Worm (Caenorhabditis elegans) whole organism, L4 larva: ENCODE measurements around the gene wago-10.
A peak's percentile ranks its signal among the peaks of the same experiment; 100 is the strongest.

Source experiments
- F26F4.8 ChIP-seq: fragments of 200-800 bp; sonication (Bioruptor generic); conservative IDR thresholded peaks from 2 replicates; pipeline ENCODE4 v1.3.6; 2022; ENCODE audit warnings: missing genetic modification characterization, missing compliant biosample characterization
- F44E2.7 ChIP-seq: fragments of 200-800 bp; sonication (Bioruptor generic); IDR thresholded peaks from 2 replicates; pipeline ENCODE4 v2.1.2; 2022; ENCODE audit warnings: missing genetic modification characterization, missing compliant biosample characterization
- R02D3.7 ChIP-seq: fragments of 150-350 bp; sonication (generic microtip); optimal IDR thresholded peaks from 3 replicates; lab custom pipeline; 2014; ENCODE audit warnings: missing biosample characterization, missing genetic modification characterization
- T20F7.1 ChIP-seq: fragments of 200-800 bp; sonication (Bioruptor generic); optimal IDR thresholded peaks from 2 replicates; lab custom pipeline; 2018; ENCODE audit warnings: mild to moderate bottlenecking, missing genetic modification characterization, missing compliant biosample characterization
- Y105C5A.15 ChIP-seq: fragments of 200-800 bp; sonication (Bioruptor generic); IDR thresholded peaks from 2 replicates; pipeline ENCODE4 v1.3.6; 2022; ENCODE audit warnings: missing genetic modification characterization, missing compliant biosample characterization
- Y48G9A.11 ChIP-seq: fragments of 200-800 bp; sonication (Bioruptor generic); IDR thresholded peaks from 2 replicates; pipeline ENCODE4 v1.3.6; 2022; ENCODE audit warnings: missing genetic modification reagents, missing genetic modification characterization, missing compliant biosample characterization
- Y75B8A.6 ChIP-seq: fragments of 200-800 bp; sonication (Bioruptor generic); IDR thresholded peaks from 2 replicates; pipeline ENCODE4 v1.3.6; 2022; ENCODE audit warnings: missing genetic modification reagents, missing genetic modification characterization, missing compliant biosample characterization
- ZK337.2 ChIP-seq: fragments of 200-800 bp; sonication (Bioruptor generic); IDR thresholded peaks from 2 replicates; pipeline ENCODE4 v1.3.6; 2022; ENCODE audit warnings: missing genetic modification reagents, missing genetic modification characterization, missing compliant biosample characterization
- ZK546.5 ChIP-seq, 2 experiments: sonication (generic microtip); optimal IDR thresholded peaks; 2 replicates each; lab custom pipeline; 2017; ENCODE audit warnings: missing biosample characterization in 2 of 2, missing genetic modification characterization in 2 of 2
- aha-1 ChIP-seq: fragments of 150-350 bp; peaks from one replicate; lab custom pipeline; 2014; ENCODE audit warnings: missing biosample characterization, missing genetic modification characterization
- ama-1 ChIP-seq: fragments of 150-350 bp; optimal IDR thresholded peaks from 2 replicates; lab custom pipeline; 2014; ENCODE audit warnings: inconsistent platforms, mixed read lengths
- arid-1 ChIP-seq: fragments of 200-800 bp; sonication (Bioruptor generic); conservative IDR thresholded peaks from 2 replicates; pipeline ENCODE4 v1.3.6; 2022; ENCODE audit warnings: missing genetic modification reagents, missing genetic modification characterization, missing compliant biosample characterization
- ceh-32 ChIP-seq: sonication (generic microtip); optimal IDR thresholded peaks from 2 replicates; lab custom pipeline; 2016; ENCODE audit warnings: mild to moderate bottlenecking, missing genetic modification characterization, missing compliant biosample characterization; ENCODE audit not compliant: poor library complexity
- ceh-44 ChIP-seq: fragments of 200-800 bp; sonication (Bioruptor generic); IDR thresholded peaks from 2 replicates; pipeline ENCODE4 v1.3.6; 2022; ENCODE audit warnings: missing genetic modification reagents, missing genetic modification characterization, missing compliant biosample characterization
- cey-2 ChIP-seq: sonication (generic microtip); optimal IDR thresholded peaks from 3 replicates; lab custom pipeline; 2017; ENCODE audit warnings: missing genetic modification characterization, mild to moderate bottlenecking, missing compliant biosample characterization, antibody characterized with exemption, borderline replicate concordance; ENCODE audit not compliant: insufficient read depth
- daf-8 ChIP-seq: fragments of 200-800 bp; sonication (Bioruptor generic); IDR thresholded peaks from 2 replicates; pipeline ENCODE4 v1.3.6; 2022; ENCODE audit warnings: missing genetic modification characterization, missing compliant biosample characterization
- dmd-9 ChIP-seq: fragments of 200-800 bp; sonication (Bioruptor generic); IDR thresholded peaks from 2 replicates; pipeline ENCODE4 v1.3.6; 2022; ENCODE audit warnings: missing genetic modification reagents, missing genetic modification characterization, missing compliant biosample characterization
- dpl-1 ChIP-seq: fragments of 150-350 bp; optimal IDR thresholded peaks from 2 replicates; lab custom pipeline; 2014; ENCODE audit warnings: missing biosample characterization, missing genetic modification reagents, missing genetic modification characterization
- duxl-1 ChIP-seq: sonication (generic microtip); optimal IDR thresholded peaks from 2 replicates; lab custom pipeline; 2016; ENCODE audit warnings: mild to moderate bottlenecking, missing genetic modification characterization, moderate library complexity, missing compliant biosample characterization; ENCODE audit not compliant: poor library complexity
- egl-43 ChIP-seq: fragments of 200-800 bp; sonication (Bioruptor generic); IDR thresholded peaks from 2 replicates; pipeline ENCODE4 v1.3.6; 2022; ENCODE audit warnings: missing genetic modification reagents, missing genetic modification characterization, missing compliant biosample characterization
- fkh-10 ChIP-seq: fragments of 150-350 bp; optimal IDR thresholded peaks from 2 replicates; lab custom pipeline; 2014; ENCODE audit warnings: missing biosample characterization, missing genetic modification reagents, missing genetic modification characterization
- gei-8 ChIP-seq: fragments of 200-800 bp; sonication (Bioruptor generic); optimal IDR thresholded peaks from 2 replicates; lab custom pipeline; 2018; ENCODE audit warnings: mild to moderate bottlenecking, missing genetic modification characterization, missing compliant biosample characterization
- lin-29 ChIP-seq: fragments of 200-800 bp; sonication (Bioruptor generic); IDR thresholded peaks from 2 replicates; pipeline ENCODE4 v1.3.6; 2022; ENCODE audit warnings: missing genetic modification reagents, missing genetic modification characterization, missing compliant biosample characterization
- lin-39 ChIP-seq: fragments of 150-350 bp; optimal IDR thresholded peaks from 2 replicates; lab custom pipeline; 2014; ENCODE audit warnings: missing biosample characterization, missing genetic modification reagents, missing genetic modification characterization
- lir-3 ChIP-seq: sonication (generic microtip); optimal IDR thresholded peaks from 2 replicates; lab custom pipeline; 2016; ENCODE audit warnings: mild to moderate bottlenecking, missing genetic modification characterization, missing compliant biosample characterization
- mdt-29 ChIP-seq: fragments of 200-800 bp; sonication (Bioruptor generic); IDR thresholded peaks from 2 replicates; pipeline ENCODE4 v1.3.6; 2022; ENCODE audit warnings: missing genetic modification reagents, missing genetic modification characterization, missing compliant biosample characterization
- mxl-3 ChIP-seq: fragments of 200-800 bp; sonication (Bioruptor generic); optimal IDR thresholded peaks from 2 replicates; lab custom pipeline; 2018; ENCODE audit warnings: mild to moderate bottlenecking, missing genetic modification characterization, missing compliant biosample characterization
- nhr-102 ChIP-seq: sonication (generic microtip); optimal IDR thresholded peaks from 2 replicates; lab custom pipeline; 2016; ENCODE audit warnings: mild to moderate bottlenecking, missing genetic modification characterization, moderate library complexity, missing compliant biosample characterization
- nhr-237 ChIP-seq: sonication (generic microtip); optimal IDR thresholded peaks from 2 replicates; lab custom pipeline; 2017; ENCODE audit warnings: missing biosample characterization, missing genetic modification characterization
- nhr-25 ChIP-seq: sonication (generic microtip); optimal IDR thresholded peaks from 2 replicates; lab custom pipeline; 2017; ENCODE audit warnings: missing genetic modification characterization, mild to moderate bottlenecking, missing compliant biosample characterization, antibody characterized with exemption, moderate library complexity, borderline replicate concordance; ENCODE audit not compliant: insufficient read depth
- nhr-28 ChIP-seq: fragments of 150-350 bp; optimal IDR thresholded peaks from 2 replicates; lab custom pipeline; 2014; ENCODE audit warnings: missing biosample characterization, missing genetic modification characterization
- nhr-42 ChIP-seq: fragments of 200-800 bp; sonication (Bioruptor generic); IDR thresholded peaks from 2 replicates; pipeline ENCODE4 v1.3.6; 2022; ENCODE audit warnings: missing genetic modification characterization, missing compliant biosample characterization
- nhr-6 ChIP-seq: fragments of 150-350 bp; optimal IDR thresholded peaks from 2 replicates; lab custom pipeline; 2014; ENCODE audit warnings: missing biosample characterization, missing genetic modification characterization
- set-16 ChIP-seq: fragments of 200-800 bp; sonication (Bioruptor generic); IDR thresholded peaks from 2 replicates; pipeline ENCODE4 v1.3.6; 2022; ENCODE audit warnings: missing genetic modification reagents, missing genetic modification characterization, missing compliant biosample characterization
- skn-1 ChIP-seq: fragments of 150-350 bp; optimal IDR thresholded peaks from 2 replicates; lab custom pipeline; 2014; ENCODE audit warnings: missing biosample characterization, missing genetic modification characterization
- snpc-1.2 ChIP-seq: fragments of 200-800 bp; sonication (Bioruptor generic); IDR thresholded peaks from 2 replicates; pipeline ENCODE4 v1.3.6; 2022; ENCODE audit warnings: missing genetic modification reagents, missing genetic modification characterization, missing compliant biosample characterization
- spr-1 ChIP-seq: sonication (generic microtip); optimal IDR thresholded peaks from 2 replicates; lab custom pipeline; 2016; ENCODE audit warnings: mild to moderate bottlenecking, missing genetic modification characterization, missing compliant biosample characterization
- spr-3 ChIP-seq: fragments of 200-800 bp; sonication (Bioruptor generic); optimal IDR thresholded peaks from 2 replicates; lab custom pipeline; 2018; ENCODE audit warnings: mild to moderate bottlenecking, missing genetic modification characterization, missing compliant biosample characterization
- tag-97 ChIP-seq: fragments of 200-800 bp; sonication (Bioruptor generic); IDR thresholded peaks from 2 replicates; pipeline ENCODE4 v1.3.6; 2022; ENCODE audit warnings: missing genetic modification characterization, missing compliant biosample characterization
- unc-62 ChIP-seq, 3 experiments: fragments of 150-350 bp in 1 of 3; sonication (generic microtip); optimal IDR thresholded peaks in 2 of 3; peaks in 1 of 3; 1 replicate in 1 of 3; 2 replicates in 2 of 3; lab custom pipeline; 2014 to 2017; ENCODE audit warnings: missing biosample characterization in 3 of 3, missing genetic modification characterization in 3 of 3, missing genetic modification reagents in 3 of 3, missing genotype in 1 of 3
- zag-1 ChIP-seq: fragments of 150-350 bp; optimal IDR thresholded peaks from 2 replicates; lab custom pipeline; 2014; ENCODE audit warnings: missing biosample characterization, missing genetic modification characterization
- zip-11 ChIP-seq: fragments of 200-800 bp; sonication (Bioruptor generic); IDR thresholded peaks from 2 replicates; pipeline ENCODE4 v1.3.6; 2022; ENCODE audit warnings: missing genetic modification characterization, missing compliant biosample characterization

Gene wago-10

ce11 chrV:349054-349453 lies 5.8 kb downstream of the wago-10 start, which contains the start of gene atg-9 (continued):
- peak; percentile 68; the same call in 1 of the 2 replicates for TF ChIP-seq Y75B8A.6 (GFP tag; lab: Robert Waterston, UW)
- no peak for TF ChIP-seq gei-8
- TF ChIP-seq Y105C5A.15 (GFP tag; lab: Robert Waterston, UW): no peak
- TF ChIP-seq Y48G9A.11 (GFP tag; lab: Robert Waterston, UW): no peak
- peak; percentile 46; the same call in 1 of the 2 replicates for TF ChIP-seq arid-1 (GFP tag; lab: Robert Waterston, UW)
- no peak for TF ChIP-seq R02D3.7 (tag; lab: Kevin White, UChicago)
- no peak for TF ChIP-seq T20F7.1 (GFP tag; lab: Kevin White, UChicago)
- TF ChIP-seq nhr-6 (tag; lab: Kevin White, UChicago): peak; percentile 59
- peak; percentile 83 for TF ChIP-seq mxl-3 (GFP tag; lab: Kevin White, UChicago)
- TF ChIP-seq fkh-10 (GFP tag; lab: Kevin White, UChicago): no peak
- TF ChIP-seq mdt-29: no peak
- no peak for TF ChIP-seq zag-1 (tag; lab: Kevin White, UChicago)

ce11 chrV:350822-351221 lies 7.6 kb downstream of the wago-10 start:
- TF ChIP-seq ceh-44 (GFP tag; lab: Robert Waterston, UW): no peak
- TF ChIP-seq lin-29 (GFP tag; lab: Robert Waterston, UW): no peak
- no peak for TF ChIP-seq nhr-25
- no peak for TF ChIP-seq ama-1
- TF ChIP-seq nhr-102: no peak
- no peak for TF ChIP-seq daf-8 (GFP tag; lab: Robert Waterston, UW)
- TF ChIP-seq zag-1 (tag; lab: Kevin White, UChicago): no peak
- TF ChIP-seq tag-97: no peak

- TF ChIP-seq F26F4.8 (GFP tag; lab: Robert Waterston, UW) (no peak), nhr-42 (GFP tag; lab: Robert Waterston, UW) (no peak), aha-1 (peak; percentile 99), T20F7.1 (GFP tag; lab: Kevin White, UChicago) (no peak), ceh-32 (tag; lab: Kevin White, UChicago) (no peak)
- TF ChIP-seq, all 104 proteins: peak for 1
Observed at ce11 chrV:351787-352186, 8.6 kb downstream of the wago-10 start.

- no peak for TF ChIP-seq unc-62 (GFP tag; optimal IDR thresholded peaks at IDR 0.05 in 1 of 2; lab: Kevin White, UChicago)
- TF ChIP-seq unc-62 (tag; optimal IDR thresholded peaks at IDR 0.05; lab: Kevin White, UChicago): no peak
- peak; percentile 87 for TF ChIP-seq set-16
- no peak for TF ChIP-seq ZK546.5 (tag; optimal IDR thresholded peaks at IDR 0.05; lab: Kevin White, UChicago)
Observed at ce11 chrV:356959-357702, 13.9 kb downstream of the wago-10 start.

- no peak for TF ChIP-seq snpc-1.2 (GFP tag; lab: Robert Waterston, UW)
- TF ChIP-seq dmd-9 (GFP tag; lab: Robert Waterston, UW): no peak
- TF ChIP-seq egl-43 (GFP tag; lab: Robert Waterston, UW): 0 out of 2 replicates have a peak, but pooled peaks have one; percentile 51
- TF ChIP-seq ZK337.2 (GFP tag; lab: Robert Waterston, UW): peak; percentile 42; the same call in 1 of the 2 replicates
- TF ChIP-seq spr-3 (GFP tag; lab: Kevin White, UChicago): no peak
- no peak for TF ChIP-seq F44E2.7
- no peak for TF ChIP-seq lin-39
- TF ChIP-seq spr-1: no peak
- no peak for TF ChIP-seq zip-11 (GFP tag; lab: Robert Waterston, UW)
- TF ChIP-seq unc-62 (GFP tag; optimal IDR thresholded peaks at IDR 0.05 in 1 of 2; lab: Kevin White, UChicago): peak in 1 of 2 experiments; percentile 50
- TF ChIP-seq unc-62 (tag; optimal IDR thresholded peaks at IDR 0.05; lab: Kevin White, UChicago): no peak
- TF ChIP-seq cey-2: no peak
- peak; percentile 89 for TF ChIP-seq set-16
- no peak for TF ChIP-seq lir-3
- TF ChIP-seq ceh-32 (tag; lab: Kevin White, UChicago): no peak
- no peak for TF ChIP-seq skn-1 (tag; lab: Kevin White, UChicago)
- TF ChIP-seq nhr-237 (tag; lab: Kevin White, UChicago): no peak
- TF ChIP-seq nhr-28 (tag; lab: Kevin White, UChicago): no peak
- TF ChIP-seq dpl-1: no peak
- TF ChIP-seq aha-1: no peak
- no peak for TF ChIP-seq duxl-1 (tag; lab: Kevin White, UChicago)
- TF ChIP-seq ama-1: no peak
Observed at ce11 chrV:358473-358872, 15.2 kb downstream of the wago-10 start.
